Fruit fly (Drosophila melanogaster) whole organism, wandering third instar larva: ENCODE data around the gene CG17786.

Source experiments
- CG9705 ChIP-seq: fragments of 200-800 bp; sonication (Bioruptor generic); optimal IDR thresholded peaks from 2 replicates; lab custom pipeline; 2018; ENCODE audit warnings: missing biosample characterization, mild to moderate bottlenecking, missing genetic modification characterization
- Dfd ChIP-seq: fragments of >200 bp; optimal IDR thresholded peaks from 2 replicates; lab custom pipeline; 2017; ENCODE audit warnings: missing biosample characterization, missing genetic modification characterization
- Hr78 ChIP-seq: fragments of >200 bp; optimal IDR thresholded peaks from 2 replicates; lab custom pipeline; 2017; ENCODE audit warnings: missing biosample characterization, missing genetic modification characterization
- Hr83 ChIP-seq: fragments of 200-300 bp; sonication (Bioruptor generic); optimal IDR thresholded peaks from 2 replicates; lab custom pipeline; 2016; ENCODE audit warnings: missing biosample characterization, mild to moderate bottlenecking, missing genetic modification characterization, moderate library complexity; ENCODE audit not compliant: poor library complexity, severe bottlenecking
- Jra ChIP-seq: sonication (Bioruptor generic); optimal IDR thresholded peaks from 2 replicates; lab custom pipeline; 2016; ENCODE audit warnings: missing biosample characterization, missing genetic modification characterization
- Myc ChIP-seq: fragments of >200 bp; optimal IDR thresholded peaks from 2 replicates; lab custom pipeline; 2017
- Vsx2 ChIP-seq: fragments of 200-300, 225-300 bp; sonication (Bioruptor generic); optimal IDR thresholded peaks from 2 replicates; lab custom pipeline; 2018; ENCODE audit warnings: missing biosample characterization, missing genetic modification characterization; ENCODE audit not compliant: partially characterized antibody
- dl ChIP-seq, 2 experiments: fragments of 175-275, 200-275 bp in 1 of 2; fragments of 200-275 bp in 1 of 2; sonication (Bioruptor generic); optimal IDR thresholded peaks; lab custom pipeline; 2018; ENCODE audit warnings: mild to moderate bottlenecking in 2 of 2, missing biosample characterization in 2 of 2, missing genetic modification characterization in 2 of 2, moderate library complexity in 2 of 2; ENCODE audit not compliant: partially characterized antibody in 2 of 2, insufficient read depth in 1 of 2
- dsf ChIP-seq: sonication (Bioruptor generic); optimal IDR thresholded peaks from 2 replicates; lab custom pipeline; 2016; ENCODE audit warnings: missing biosample characterization, missing genetic modification characterization, borderline replicate concordance
- ey ChIP-seq: fragments of 200-800 bp; sonication (Bioruptor generic); optimal IDR thresholded peaks from 2 replicates; lab custom pipeline; 2016; ENCODE audit warnings: missing biosample characterization, missing genetic modification characterization
- jim ChIP-seq: fragments of 175-275, 200-325 bp; sonication (Bioruptor generic); optimal IDR thresholded peaks from 2 replicates; lab custom pipeline; 2016; ENCODE audit warnings: missing biosample characterization, mild to moderate bottlenecking, missing genetic modification characterization
- psq ChIP-seq: fragments of 200-800 bp; sonication (Bioruptor generic); optimal IDR thresholded peaks from 3 replicates; lab custom pipeline; 2017; ENCODE audit warnings: missing biosample characterization, mild to moderate bottlenecking, missing genetic modification characterization, moderate library complexity
- usp ChIP-seq: fragments of >200 bp; optimal IDR thresholded peaks from 2 replicates; lab custom pipeline; 2017; ENCODE audit warnings: missing biosample characterization, missing genetic modification characterization

DNA sequence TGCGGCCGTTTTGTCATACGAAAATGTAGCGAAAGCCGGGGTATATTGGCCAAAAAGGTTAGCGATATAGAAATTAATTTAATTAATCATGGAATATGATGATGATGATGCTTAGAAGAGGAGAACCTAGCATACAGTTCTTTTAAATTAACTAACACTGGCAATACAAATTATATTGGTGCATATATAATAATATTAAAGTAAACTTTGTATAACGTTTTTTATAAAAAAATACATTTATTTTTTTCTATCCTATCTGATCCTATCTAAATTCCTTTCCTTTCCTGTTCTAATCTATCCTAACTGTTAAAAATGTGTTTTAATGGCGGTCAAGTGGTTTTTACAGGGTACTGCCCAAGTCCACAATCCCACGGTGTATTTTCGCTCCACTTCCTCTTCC lies 12.6 kb downstream of the CG17786 start:
- no peak for TF ChIP-seq Vsx2
- no peak for TF ChIP-seq Hr83 (GFP tag; lab: Kevin White, UChicago)
- no peak for TF ChIP-seq Jra (GFP tag; lab: Kevin White, UChicago)
- no peak for TF ChIP-seq ey
- no peak for TF ChIP-seq dl (GFP tag; optimal IDR thresholded peaks at IDR 0.05; lab: Kevin White, UChicago; ENCODE audit: insufficient read depth in 1 of 2, partially characterized antibody in 2 of 2)
- TF ChIP-seq Myc, result no peak
- no peak for TF ChIP-seq usp (GFP tag; lab: Kevin White, UChicago)
- TF ChIP-seq Dfd (GFP tag; lab: Kevin White, UChicago), result no peak
- TF ChIP-seq Hr78, result no peak
- peak; percentile 41 for TF ChIP-seq psq
- no peak for TF ChIP-seq dsf
- no peak for TF ChIP-seq CG9705
- no peak for TF ChIP-seq jim (GFP tag; lab: Kevin White, UChicago)
